Worm (Caenorhabditis elegans): ENCODE measurements around the gene psd-1.

Gene psd-1

DNA sequence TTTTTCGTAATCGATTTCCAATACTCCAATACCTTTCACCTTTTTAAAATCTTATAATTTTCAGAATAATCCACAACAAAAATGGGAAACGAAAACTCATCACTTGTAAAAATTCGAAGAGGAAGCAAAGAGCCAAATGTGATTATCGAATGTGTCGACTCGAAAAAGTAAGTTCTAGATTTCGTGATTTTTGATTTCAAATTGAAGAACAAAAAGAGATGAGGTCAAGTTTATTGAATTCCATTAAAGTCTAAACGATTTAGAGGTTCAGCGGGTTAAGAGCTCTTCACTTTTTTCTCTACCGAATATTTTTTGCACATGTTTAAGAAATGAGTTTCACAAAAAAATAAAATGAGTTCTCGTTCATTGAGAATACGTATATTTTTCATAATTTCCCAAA is 16.3 kb downstream of the psd-1 start, which contains the start of gene B0361.4:
Gene B0361.4, plus strand, starts transcription at position 61 of the 400 bp plus-strand sequence.
- TF ChIP-seq unc-62 (GFP tag; optimal IDR thresholded peaks at IDR 0.05), result no peak

DNA sequence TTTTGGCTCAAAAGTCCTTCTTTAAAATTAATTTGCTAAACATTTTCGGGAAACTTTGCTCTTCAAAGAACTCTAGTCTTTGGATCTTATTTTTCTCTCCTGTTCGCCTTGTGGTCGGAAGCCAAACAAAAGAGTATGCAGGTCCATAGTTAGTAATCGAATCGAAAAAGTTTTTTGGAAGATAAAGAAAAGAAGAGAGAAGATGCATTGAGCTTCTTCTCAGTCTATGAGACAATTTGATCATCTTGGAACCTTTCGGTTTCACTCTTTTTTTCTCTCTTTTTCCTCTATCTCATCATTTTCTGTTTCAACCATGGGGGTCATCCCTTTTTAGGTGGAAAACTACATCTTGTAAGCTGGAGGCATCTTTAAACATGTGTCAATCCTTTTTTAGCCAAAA is 21.5 kb downstream of the psd-1 start:
- no peak for TF ChIP-seq unc-62 (GFP tag; optimal IDR thresholded peaks at IDR 0.05)

- TF ChIP-seq unc-62 (GFP tag; optimal IDR thresholded peaks at IDR 0.05), result no peak
These were observed 27.5 kb downstream of the psd-1 start, which contains the start of gene zmp-6 for ce11 chrIII:7247740-7248139. zmp-6 (minus strand) TSS chrIII:7247840.

ce11 chrIII:7246389-7246788 is 28.8 kb downstream of the psd-1 start:
- no peak for TF ChIP-seq unc-62 (GFP tag; optimal IDR thresholded peaks at IDR 0.05)

DNA sequence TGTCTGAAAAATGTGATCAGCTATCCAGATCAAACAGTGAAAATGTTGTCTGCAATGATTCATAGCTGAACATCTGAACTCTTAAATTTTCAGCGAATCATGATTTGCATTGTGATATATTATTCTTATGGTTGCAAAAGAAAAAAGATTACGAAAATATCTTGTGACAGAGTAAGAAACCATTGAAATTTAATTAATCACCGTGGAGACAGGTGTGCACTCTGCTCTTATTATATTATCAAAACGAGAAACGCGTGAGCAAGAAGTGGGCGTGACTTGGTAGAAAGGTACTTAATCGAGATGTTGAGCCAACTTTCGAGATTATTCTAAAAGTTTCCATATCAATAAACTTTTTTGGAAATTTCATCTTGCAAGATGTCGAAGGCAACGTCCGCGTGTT is 32.2 kb downstream of the psd-1 start, which contains the start of gene osm-10:
Gene osm-10, plus strand, starts transcription at position 293 of the 400 bp plus-strand sequence.
- no peak for TF ChIP-seq unc-62 (GFP tag; optimal IDR thresholded peaks at IDR 0.05)

- no peak for TF ChIP-seq unc-62 (GFP tag; optimal IDR thresholded peaks at IDR 0.05)
These were observed 34.1 kb downstream of the psd-1 start, which contains the start of gene ztf-31 for ce11 chrIII:7241065-7241464. ztf-31 (plus strand) TSS chrIII:7241365.

- TF ChIP-seq unc-62 (GFP tag; optimal IDR thresholded peaks at IDR 0.05), result no peak
These were observed 35.8 kb downstream of the psd-1 start for ce11 chrIII:7239416-7239815.

- TF ChIP-seq unc-62 (GFP tag; optimal IDR thresholded peaks at IDR 0.05), result no peak
These were observed 36.5 kb downstream of the psd-1 start, which contains the start of gene pars-1 for ce11 chrIII:7238727-7239126. pars-1 (plus strand) TSS chrIII:7239027.

DNA sequence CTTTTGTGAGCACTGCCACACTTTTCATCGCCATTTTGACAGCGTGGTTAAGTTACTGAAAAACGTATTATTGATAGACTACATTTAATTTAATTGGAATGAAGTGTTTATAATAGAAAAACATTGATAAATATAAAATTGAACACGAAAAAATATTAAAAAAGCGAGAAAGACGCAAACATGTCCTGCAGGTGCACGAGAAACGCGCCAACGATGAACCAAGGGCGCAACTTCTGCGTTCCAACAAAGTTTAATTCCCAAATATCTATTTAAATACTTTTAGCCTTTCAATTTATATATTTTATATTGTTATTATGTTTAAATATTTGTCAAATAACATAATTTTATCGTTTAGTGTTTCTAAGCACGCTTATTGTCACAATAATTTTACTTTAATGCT is 41.0 kb downstream of the psd-1 start, which contains the start of gene ndus-8:
Gene ndus-8, minus strand, starts transcription at position 55 of the 400 bp plus-strand sequence.
- no peak for TF ChIP-seq unc-62 (GFP tag; optimal IDR thresholded peaks at IDR 0.05)

ce11 chrIII:7232782-7233181 is 42.4 kb downstream of the psd-1 start, which contains the start of gene adr-2:
adr-2 (minus strand) TSS chrIII:7232882.
- TF ChIP-seq unc-62 (GFP tag; optimal IDR thresholded peaks at IDR 0.05), result no peak

- TF ChIP-seq unc-62 (GFP tag; optimal IDR thresholded peaks at IDR 0.05), result no peak
These were observed 44.4 kb downstream of the psd-1 start, which contains the start of gene R151.10 for ce11 chrIII:7230841-7231240. R151.10 (minus strand) TSS chrIII:7230941.

ce11 chrIII:7229687-7230086 is 45.5 kb downstream of the psd-1 start, which contains the start of gene R151.8:
R151.8 (minus strand) TSS chrIII:7229787.
- no peak for TF ChIP-seq unc-62 (GFP tag; optimal IDR thresholded peaks at IDR 0.05)

DNA sequence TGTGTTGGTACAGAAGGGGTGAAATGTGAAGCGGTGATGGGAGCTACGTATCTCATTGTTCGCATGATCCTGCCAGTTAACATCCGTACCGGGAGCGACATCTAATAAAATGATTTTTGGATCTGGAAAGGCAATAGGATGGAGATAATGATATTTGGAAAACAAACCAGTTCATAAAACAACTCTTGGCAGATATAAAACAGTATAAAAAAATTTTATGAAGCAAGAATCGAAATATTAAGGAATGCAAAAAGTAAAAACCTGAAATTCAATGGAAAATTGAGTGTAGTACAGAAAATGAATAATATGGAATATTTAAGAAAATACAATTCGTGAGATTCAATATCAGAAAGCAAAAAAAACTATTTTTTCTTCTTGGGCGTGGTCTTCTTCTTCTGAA is 48.6 kb downstream of the psd-1 start, which contains the start of gene hsp-75:
Gene hsp-75, minus strand, starts transcription at position 101 of the 400 bp plus-strand sequence.
- TF ChIP-seq unc-62 (GFP tag; optimal IDR thresholded peaks at IDR 0.05), result no peak

ce11 chrIII:7223029-7223428 is 52.2 kb downstream of the psd-1 start, which contains the start of gene der-2:
der-2 (minus strand) TSS chrIII:7223129.
- TF ChIP-seq unc-62 (GFP tag; optimal IDR thresholded peaks at IDR 0.05), result no peak

ce11 chrIII:7221103-7221502 is 54.1 kb downstream of the psd-1 start:
- TF ChIP-seq unc-62 (GFP tag; optimal IDR thresholded peaks at IDR 0.05), result no peak

Measured in whole organism, dauer.